Fruit fly (Drosophila melanogaster) whole organism: ENCODE results near the gene Pde1c.

Source experiments
- pan ChIP-seq: fragments of >200 bp; optimal IDR thresholded peaks from 2 replicates; lab custom pipeline; 2017
- psq ChIP-seq: fragments of >200 bp; optimal IDR thresholded peaks from 2 replicates; lab custom pipeline; 2017
- usp ChIP-seq: fragments of >200 bp; optimal IDR thresholded peaks from 2 replicates; lab custom pipeline; 2017; ENCODE audit warnings: missing biosample characterization, missing genetic modification characterization, mixed read lengths

DNA sequence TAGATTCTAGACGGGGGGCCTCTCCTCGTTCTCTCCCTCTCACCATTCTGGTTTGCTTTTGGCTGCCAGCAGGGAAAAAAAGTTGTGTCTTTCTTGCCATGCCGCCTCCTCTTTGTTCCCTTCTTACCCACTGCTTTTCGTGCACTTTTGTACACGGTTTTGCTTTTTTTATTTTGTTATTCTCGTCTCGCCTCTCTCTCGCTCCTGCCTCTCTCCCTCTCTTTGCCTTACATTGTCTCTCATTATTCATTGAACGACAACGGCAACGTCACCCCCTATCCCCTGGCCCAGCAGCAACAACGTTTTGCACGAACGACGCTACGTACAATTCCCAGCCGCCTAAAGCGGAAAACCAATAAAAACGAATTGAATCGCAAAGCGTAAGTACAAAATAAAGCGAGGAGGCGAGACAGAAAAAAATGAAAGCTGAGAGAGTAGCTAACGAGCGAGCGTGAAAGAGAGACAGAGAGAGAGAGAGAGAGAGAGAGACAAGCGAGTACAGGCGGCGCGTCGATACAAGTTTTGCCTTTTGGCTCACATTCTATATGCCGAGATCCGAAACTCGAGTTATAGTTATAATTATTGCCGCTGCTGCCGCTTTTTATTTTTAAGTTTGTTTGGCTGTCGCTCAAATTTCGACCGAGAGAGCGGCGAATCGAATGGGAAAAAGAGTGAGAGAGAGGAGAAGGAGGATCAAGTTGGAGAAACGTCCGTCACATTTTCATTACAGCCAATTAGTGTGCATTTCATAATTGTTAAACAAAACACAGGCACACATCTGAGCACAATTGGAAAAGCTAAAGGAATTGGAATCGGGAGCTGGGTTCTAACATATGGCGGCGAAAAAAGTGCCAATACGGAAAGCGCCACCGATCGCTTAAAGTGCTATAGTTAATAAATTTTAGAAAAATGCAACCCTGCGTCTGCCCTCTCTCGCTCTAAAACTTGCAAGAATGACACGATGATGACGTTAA, 121.4 kb downstream of the Pde1c start:
- peak; percentile 81 for TF ChIP-seq psq (lab: Kevin White, UChicago)
- no peak for TF ChIP-seq usp (GFP tag; lab: Kevin White, UChicago)
- no peak for TF ChIP-seq pan (lab: Kevin White, UChicago)
